Worm (Caenorhabditis elegans): ENCODE data around the gene Y73B3A.8.
"Not testable (repeated sequence)": the region's sequence is repeated elsewhere in the genome, so short reads cannot be mapped to it uniquely, and the experiment has no call there.

The Y73B3A.8 gene

DNA sequence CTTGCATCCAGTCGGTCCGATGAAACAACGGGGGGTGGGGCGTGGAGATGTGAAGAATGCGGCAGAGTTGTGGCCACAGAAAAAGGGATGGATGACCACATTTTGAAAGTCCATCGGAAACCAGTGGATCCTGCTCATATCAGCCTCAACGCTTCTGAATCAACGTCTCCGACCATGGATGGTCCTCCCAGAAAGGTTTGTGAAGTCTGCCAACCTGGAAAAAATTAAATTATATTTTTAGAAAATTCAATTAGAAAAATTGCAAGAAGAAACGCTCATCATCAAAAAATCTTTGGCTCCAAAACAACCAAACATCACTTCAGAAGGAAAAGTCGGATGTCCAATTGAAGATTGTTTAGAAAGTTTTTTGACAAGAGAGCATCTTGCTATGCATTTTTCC, at the start of gene Y73B3A.8:
TSS of gene Y73B3A.8 (minus strand) at position 101 of the 400 bp plus-strand sequence.
- TF ChIP-seq fax-1 (tag; optimal IDR thresholded peaks at IDR 0.05) (no peak), ceh-22 (tag; optimal IDR thresholded peaks at IDR 0.05) (no peak), pros-1 (tag; optimal IDR thresholded peaks at IDR 0.05) (no peak), unc-3 (GFP tag; conservative IDR thresholded peaks at IDR 0.05) (no peak), unc-3 (tag; optimal IDR thresholded peaks at IDR 0.05) (no peak), ceh-34 (tag; optimal IDR thresholded peaks at IDR 0.05) (no peak)

DNA sequence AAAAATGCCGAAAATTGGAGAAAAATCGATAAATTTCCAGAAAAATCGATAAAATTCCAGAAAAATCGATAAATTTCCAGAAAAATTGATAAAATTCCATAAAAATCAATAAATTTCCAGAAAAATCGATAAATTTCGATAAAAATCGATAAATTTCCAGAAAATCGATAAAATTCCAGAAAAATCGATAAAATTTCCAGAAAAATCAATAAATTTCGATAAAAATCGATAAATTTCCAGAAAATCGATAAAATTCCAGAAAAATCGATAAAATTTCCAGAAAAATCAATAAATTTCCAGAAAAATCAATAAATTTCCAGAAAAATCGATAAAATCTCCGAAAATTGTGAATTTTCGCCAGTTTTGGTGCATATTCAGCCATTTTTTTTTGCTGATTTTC, 42.5 kb upstream of the Y73B3A.8 start:
- peak; percentile 25 for TF ChIP-seq ceh-48 (tag; optimal IDR thresholded peaks at IDR 0.05)

DNA sequence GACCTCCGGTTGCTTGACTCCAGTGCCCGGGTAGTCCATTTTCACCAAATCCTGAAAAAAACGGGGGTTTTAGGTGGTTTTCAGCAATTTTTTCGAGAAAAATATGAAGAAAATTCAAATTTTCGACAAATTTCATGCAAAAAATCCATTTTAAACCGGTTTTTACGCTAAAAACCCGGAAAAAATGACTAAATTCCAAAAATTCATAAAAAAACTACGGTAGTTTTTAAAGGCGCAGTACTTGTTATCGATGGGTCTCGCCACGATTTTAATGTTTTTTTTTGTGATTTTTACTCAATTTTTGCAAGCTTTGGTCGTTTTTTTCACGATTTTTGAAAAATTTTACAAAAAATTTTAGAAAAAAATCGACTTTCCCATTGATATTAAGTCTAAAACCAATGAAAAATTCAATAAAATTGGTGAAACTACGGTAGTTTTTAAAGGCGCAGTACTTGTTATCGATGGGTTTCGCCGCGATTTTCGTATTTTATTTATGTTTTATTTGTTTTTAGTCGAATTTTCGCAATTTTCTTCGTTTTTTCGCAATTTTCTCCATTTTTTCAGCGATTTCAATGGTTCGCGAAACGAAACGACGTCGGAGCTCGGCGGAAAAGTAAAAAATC, 41.2 kb upstream of the Y73B3A.8 start, which contains the start of the genes T08D2.6 and chkr-1:
TSS of gene T08D2.6 (minus strand) at position 51 of the 623 bp plus-strand sequence.
TSS of gene chkr-1 (plus strand) at position 573 of the 623 bp plus-strand sequence.
- not testable (repeated sequence) for TF ChIP-seq lin-11, nhr-11, sdc-2 (tag; optimal IDR thresholded peaks at IDR 0.05)

DNA sequence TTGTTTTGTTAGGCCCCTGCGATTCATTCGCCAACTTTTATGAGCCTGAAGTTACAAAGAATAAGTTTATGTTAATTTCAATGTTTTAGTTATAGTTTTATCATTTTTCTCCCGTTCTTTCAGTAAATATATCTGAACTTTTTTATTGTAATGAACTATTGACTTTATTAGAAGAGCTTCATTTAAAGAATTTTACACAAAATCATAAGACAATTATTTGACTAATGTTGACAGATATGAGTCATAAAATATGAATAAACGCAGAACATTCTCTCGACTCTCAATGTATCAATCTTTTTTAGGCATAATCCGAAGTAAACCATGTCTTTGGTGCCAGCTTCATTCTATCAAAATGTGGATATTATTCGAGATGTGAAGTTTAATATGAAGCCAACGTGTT, 36.0 kb upstream of the Y73B3A.8 start, which contains the start of the genes T08D2.5 and T08D2.4:
TSS of gene T08D2.5 (plus strand) at position 301 of the 400 bp plus-strand sequence.
TSS of gene T08D2.4 (plus strand) at position 322 of the 400 bp plus-strand sequence.
- no peak for TF ChIP-seq ceh-14 (tag; optimal IDR thresholded peaks at IDR 0.05)
- no peak for TF ChIP-seq unc-42 (tag; optimal IDR thresholded peaks at IDR 0.05)
- no peak for TF ChIP-seq pag-3 (tag; optimal IDR thresholded peaks at IDR 0.05; ENCODE audit: borderline replicate concordance)
- TF ChIP-seq ceh-30 (tag; optimal IDR thresholded peaks at IDR 0.05), result no peak
- no peak for TF ChIP-seq ceh-31 (tag; optimal IDR thresholded peaks at IDR 0.05)
- no peak for TF ChIP-seq pha-2 (tag; optimal IDR thresholded peaks at IDR 0.05)
- no peak for TF ChIP-seq tbx-2 (tag; optimal IDR thresholded peaks at IDR 0.05)
- TF ChIP-seq unc-3 (GFP tag; conservative IDR thresholded peaks at IDR 0.05), result no peak
- no peak for TF ChIP-seq unc-3 (tag; optimal IDR thresholded peaks at IDR 0.05)
- TF ChIP-seq hlh-8 (tag; optimal IDR thresholded peaks at IDR 0.05), result no peak
- no peak for TF ChIP-seq npax-4 (tag; optimal IDR thresholded peaks at IDR 0.05)

DNA sequence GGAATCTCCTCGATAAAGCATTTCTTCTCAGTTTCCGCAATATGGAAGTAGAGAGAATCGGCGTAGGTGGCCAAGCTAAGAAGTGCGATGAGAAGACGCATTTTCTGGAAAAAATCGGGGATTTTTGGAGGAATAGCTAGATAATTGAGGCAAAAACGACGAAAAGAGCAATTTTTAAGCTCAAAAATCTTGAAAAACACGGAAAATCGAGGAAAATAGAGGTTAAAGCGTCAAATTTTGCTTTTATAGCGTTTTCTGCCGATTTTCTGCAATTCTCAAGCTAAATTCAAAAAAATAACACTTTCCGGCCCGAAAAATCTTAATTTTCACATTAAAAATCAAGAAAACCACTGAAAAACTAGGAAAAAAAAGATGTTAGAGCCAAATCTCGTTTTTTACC, 22.0 kb upstream of the Y73B3A.8 start, which contains the start of gene tmed-12:
TSS of gene tmed-12 (minus strand) at position 101 of the 400 bp plus-strand sequence.
- TF ChIP-seq elt-4, rnt-1, ref-2 (tag; optimal IDR thresholded peaks at IDR 0.05): not testable (repeated sequence)

DNA sequence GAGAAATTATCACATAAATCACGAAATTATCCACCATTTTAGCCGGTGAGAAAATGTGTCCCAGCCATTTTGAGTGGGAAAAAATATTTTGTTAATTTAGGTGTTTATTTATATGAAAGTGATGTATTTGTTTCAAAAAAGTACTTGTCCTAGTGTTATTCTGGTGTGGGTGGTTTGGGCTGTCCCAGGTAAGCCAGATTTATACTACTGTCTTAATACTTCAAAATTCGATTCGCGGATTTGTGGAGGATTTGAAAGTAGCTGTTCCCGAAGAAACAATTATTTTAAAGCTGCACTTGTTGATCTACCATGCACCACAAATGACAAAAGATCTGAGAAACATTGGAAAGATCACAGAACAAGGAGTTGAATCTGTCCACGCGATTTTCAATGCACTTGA, 6.8 kb upstream of the Y73B3A.8 start, which contains the start of gene Y73B3A.11:
TSS of gene Y73B3A.11 (plus strand) at position 301 of the 400 bp plus-strand sequence.
- TF ChIP-seq unc-55 (GFP tag; optimal IDR thresholded peaks at IDR 0.05), result no peak
- no peak for TF ChIP-seq ceh-14 (tag; optimal IDR thresholded peaks at IDR 0.05)
- TF ChIP-seq T23F11.4 (GFP tag; optimal IDR thresholded peaks at IDR 0.05), result no peak
- TF ChIP-seq tbx-2 (tag; optimal IDR thresholded peaks at IDR 0.05), result no peak
- TF ChIP-seq pros-1 (tag; optimal IDR thresholded peaks at IDR 0.05), result no peak
- TF ChIP-seq hlh-6 (tag; optimal IDR thresholded peaks at IDR 0.05), result no peak
- no peak for TF ChIP-seq ceh-19 (GFP tag; optimal IDR thresholded peaks at IDR 0.05)

DNA sequence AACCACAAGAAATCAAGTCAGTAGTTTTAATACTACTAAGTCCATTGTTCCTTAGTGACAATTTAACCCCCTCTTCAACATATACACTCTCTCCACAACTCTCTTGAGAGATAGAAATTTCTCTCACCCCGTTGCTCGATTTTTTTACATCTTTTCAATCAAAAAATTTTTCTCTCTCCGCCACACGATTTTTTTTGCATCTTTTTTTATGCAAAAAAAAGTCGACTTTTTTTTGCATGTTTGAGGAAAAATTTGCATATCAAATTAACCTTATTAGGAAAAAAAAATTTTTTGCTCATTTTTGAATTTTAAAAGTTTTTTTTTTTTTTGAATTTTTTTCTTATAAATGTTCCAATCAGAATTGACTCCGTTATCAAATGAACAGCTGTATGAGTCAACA, 5.8 kb upstream of the Y73B3A.8 start:
- TF ChIP-seq ceh-18 (tag; optimal IDR thresholded peaks at IDR 0.05) (peak; percentile 95), elt-2 (tag; optimal IDR thresholded peaks at IDR 0.05) (no peak)

Data from whole organism, late embryonic.